Worm (Caenorhabditis elegans) whole organism, early embryonic: ENCODE measurements around the gene F13B12.3.

Experiments
- ets-7 ChIP-seq: sonication (generic microtip); optimal IDR thresholded peaks from 2 replicates; lab custom pipeline; 2016; ENCODE audit warnings: missing genotype, missing genetic modification characterization, missing compliant biosample characterization
- hnd-1 ChIP-seq: sonication (generic microtip); optimal IDR thresholded peaks from 2 replicates; lab custom pipeline; 2016; ENCODE audit warnings: missing genetic modification characterization, missing compliant biosample characterization

- TF ChIP-seq hnd-1 (peak; percentile 24), ets-7 (tag; lab: Kevin White, UChicago) (no peak)
Observed at ce11 chrIV:10483607-10484117, 44.7 kb downstream of the F13B12.3 start, which contains the start of the genes F01D4.5 and ced-5.
